Worm (Caenorhabditis elegans): ENCODE data around the gene Y67H2A.10.

The Y67H2A.10 gene

ce11 chrIV:13300591-13300990, 11.3 kb upstream of the Y67H2A.10 start, which contains the start of gene csn-6:
Gene csn-6 (plus strand): TSS chrIV:13300824.
- TF ChIP-seq mes-2 (tag; optimal IDR thresholded peaks at IDR 0.05; ENCODE audit: poor library complexity, severe bottlenecking) (peak; percentile 24), aha-1 (tag) (peak; percentile 73), lin-38 (GFP tag; IDR thresholded peaks at IDR 0.05) (peak; percentile 49), ama-1 (optimal IDR thresholded peaks at IDR 0.05) (peak; percentile 51), lin-39 (tag; optimal IDR thresholded peaks at IDR 0.05) (no peak)

DNA sequence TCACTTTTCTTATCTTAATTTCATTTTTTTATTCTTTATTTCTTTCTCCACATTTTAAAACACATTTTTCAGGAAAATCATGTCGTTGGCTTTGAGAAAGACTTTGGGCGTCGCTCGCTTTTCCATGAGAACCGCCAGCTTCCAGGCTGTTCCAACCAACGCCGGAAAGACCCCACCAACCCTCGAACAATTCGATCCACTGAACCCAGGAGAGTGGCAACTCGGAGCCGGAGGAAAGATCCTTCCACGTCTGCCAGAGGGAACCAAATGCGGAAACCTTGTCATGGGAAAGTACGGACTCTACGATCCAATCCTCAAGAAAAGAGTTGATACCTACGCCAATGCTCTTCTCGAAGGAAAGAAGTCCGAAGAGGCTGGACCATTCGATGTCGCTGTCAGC, 10.8 kb upstream of the Y67H2A.10 start, which contains the start of gene kdp-1:
TSS of gene kdp-1 (plus strand) at position 80 of the 400 bp plus-strand sequence.
- TF ChIP-seq dmd-8 (GFP tag; IDR thresholded peaks at IDR 0.05) (no peak), dmd-9 (GFP tag; IDR thresholded peaks at IDR 0.05) (0 out of 2 replicates have a peak, but pooled peaks have one; percentile 27), tra-1 (GFP tag; IDR thresholded peaks at IDR 0.05) (no peak), nhr-6 (tag; optimal IDR thresholded peaks at IDR 0.05) (no peak), daf-12 (tag; optimal IDR thresholded peaks at IDR 0.05) (no peak), mdl-1 (tag; optimal IDR thresholded peaks at IDR 0.05) (no peak), set-16 (GFP tag; IDR thresholded peaks at IDR 0.05) (peak; percentile 74), F37D6.2 (tag; optimal IDR thresholded peaks at IDR 0.05) (no peak), nhr-42 (GFP tag; IDR thresholded peaks at IDR 0.05) (no peak), egl-27 (tag; optimal IDR thresholded peaks at IDR 0.05) (no peak), pha-4 (GFP tag; IDR thresholded peaks at IDR 0.05) (peak; percentile 34; the same call in 1 of the 2 replicates), pha-4 (tag; optimal IDR thresholded peaks at IDR 0.05) (no peak), R02D3.7 (tag; optimal IDR thresholded peaks at IDR 0.05) (no peak), attf-4 (tag; optimal IDR thresholded peaks at IDR 0.05) (no peak), duxl-1 (tag; optimal IDR thresholded peaks at IDR 0.05; ENCODE audit: poor library complexity) (no peak), pqm-1 (tag; optimal IDR thresholded peaks at IDR 0.05) (no peak), gei-8 (GFP tag; optimal IDR thresholded peaks at IDR 0.05) (no peak), lin-39 (tag; optimal IDR thresholded peaks at IDR 0.05) (no peak), ceh-28 (tag; optimal IDR thresholded peaks at IDR 0.05) (no peak), ceh-62 (tag; optimal IDR thresholded peaks at IDR 0.05) (no peak), ztf-11 (tag; optimal IDR thresholded peaks at IDR 0.05) (no peak), mes-2 (tag; optimal IDR thresholded peaks at IDR 0.05; ENCODE audit: poor library complexity, severe bottlenecking) (no peak), T20F7.1 (GFP tag; optimal IDR thresholded peaks at IDR 0.05) (no peak), zip-11 (GFP tag; IDR thresholded peaks at IDR 0.05) (no peak), nhr-10 (tag; optimal IDR thresholded peaks at IDR 0.05) (no peak), saeg-2 (GFP tag; IDR thresholded peaks at IDR 0.05) (no peak), lin-29 (GFP tag; IDR thresholded peaks at IDR 0.05) (no peak), ceh-44 (GFP tag; IDR thresholded peaks at IDR 0.05) (no peak), zip-2 (tag; optimal IDR thresholded peaks at IDR 0.05) (no peak), nhr-76 (tag; optimal IDR thresholded peaks at IDR 0.05) (no peak), nhr-11 (tag; optimal IDR thresholded peaks at IDR 0.05) (no peak), Y48G9A.11 (GFP tag; IDR thresholded peaks at IDR 0.05) (no peak), ces-1 (GFP tag; optimal IDR thresholded peaks at IDR 0.05) (no peak), lin-38 (GFP tag; IDR thresholded peaks at IDR 0.05) (peak; percentile 58), nhr-28 (tag; optimal IDR thresholded peaks at IDR 0.05) (no peak), php-3 (GFP tag; IDR thresholded peaks at IDR 0.05) (no peak), unc-39 (tag; optimal IDR thresholded peaks at IDR 0.05) (no peak), rbr-2 (tag; optimal IDR thresholded peaks at IDR 0.05) (no peak), daf-16 (GFP tag; optimal IDR thresholded peaks at IDR 0.05) (no peak), daf-16 (tag; optimal IDR thresholded peaks at IDR 0.05) (no peak), ama-1 (optimal IDR thresholded peaks at IDR 0.05) (peak; percentile 69), skn-1 (tag; optimal IDR thresholded peaks at IDR 0.05) (no peak), ZK337.2 (GFP tag; IDR thresholded peaks at IDR 0.05) (no peak), fkh-10 (GFP tag; optimal IDR thresholded peaks at IDR 0.05) (no peak), mdt-29 (GFP tag; IDR thresholded peaks at IDR 0.05) (0 out of 2 replicates have a peak, but pooled peaks have one; percentile 15), nhr-77 (tag; optimal IDR thresholded peaks at IDR 0.05) (no peak)

All from whole organism, L4 larva.